Fruit fly (Drosophila melanogaster): ENCODE data around the gene Unc50.
A peak's percentile ranks its signal among the peaks of the same experiment; 100 is the strongest.

dm6 chr3R:8669029-8669707, 7.2 kb downstream of the Unc50 start:
- TF ChIP-seq CG17806 (tag; optimal IDR thresholded peaks at IDR 0.05) (peak; percentile 98), EcR (GFP tag; optimal IDR thresholded peaks at IDR 0.05) (peak; percentile 45), Ets98B (GFP tag; IDR thresholded peaks at IDR 0.05) (peak; percentile 99), CG15710 (tag; optimal IDR thresholded peaks at IDR 0.05) (peak; percentile 97), D1 (tag; optimal IDR thresholded peaks at IDR 0.05) (peak; percentile 86), Snoo (tag; optimal IDR thresholded peaks at IDR 0.05) (peak; percentile 97), fd96Ca (GFP tag; IDR thresholded peaks at IDR 0.05) (peak; percentile 97), Pif1B (GFP tag; optimal IDR thresholded peaks at IDR 0.05) (peak; percentile 99), CG9948 (tag; optimal IDR thresholded peaks at IDR 0.05) (peak; percentile 98), CG34367 (tag; optimal IDR thresholded peaks at IDR 0.05) (peak; percentile 98), CG8159 (tag; optimal IDR thresholded peaks at IDR 0.05) (peak; percentile 98), gl (tag; optimal IDR thresholded peaks at IDR 0.05) (peak; percentile 96), CG14655 (GFP tag; optimal IDR thresholded peaks at IDR 0.05) (peak; percentile 98), CG13204 (GFP tag; optimal IDR thresholded peaks at IDR 0.05) (peak; percentile 94)

Measured in whole organism, pupa.